Worm (Caenorhabditis elegans) whole organism, L1 larva: Measurements from ENCODE around the gene F55A11.8.
A peak's percentile ranks its signal among the peaks of the same experiment; 100 is the strongest.

Experiments used
- C04F5.9 ChIP-seq: sonication (generic microtip); optimal IDR thresholded peaks from 2 replicates; lab custom pipeline; 2016; ENCODE audit warnings: missing genetic modification characterization, missing compliant biosample characterization
- C16A3.4 ChIP-seq: fragments of 150-350 bp; optimal IDR thresholded peaks from 2 replicates; lab custom pipeline; 2014; ENCODE audit warnings: missing biosample characterization, missing genetic modification characterization
- C34B4.2 ChIP-seq: sonication (generic microtip); optimal IDR thresholded peaks from 2 replicates; lab custom pipeline; 2017; ENCODE audit warnings: mild to moderate bottlenecking, missing genetic modification characterization, missing compliant biosample characterization
- F16B12.6 ChIP-seq: fragments of 150-350 bp; optimal IDR thresholded peaks from 2 replicates; lab custom pipeline; 2014; ENCODE audit warnings: missing biosample characterization, missing genetic modification characterization
- Y116A8C.19 ChIP-seq: sonication (generic microtip); optimal IDR thresholded peaks from 2 replicates; lab custom pipeline; 2016; ENCODE audit warnings: missing compliant biosample characterization, missing genetic modification characterization, borderline replicate concordance
- alr-1 ChIP-seq: fragments of 200-800 bp; sonication (Bioruptor generic); optimal IDR thresholded peaks from 2 replicates; lab custom pipeline; 2018; ENCODE audit warnings: borderline replicate concordance, mild to moderate bottlenecking, missing genetic modification characterization, missing compliant biosample characterization
- blmp-1 ChIP-seq: fragments of 150-350 bp; optimal IDR thresholded peaks from 2 replicates; lab custom pipeline; 2014; ENCODE audit warnings: missing biosample characterization, missing genetic modification characterization
- ceh-63 ChIP-seq: fragments of 200-800 bp; sonication (Bioruptor generic); optimal IDR thresholded peaks from 2 replicates; lab custom pipeline; 2018; ENCODE audit warnings: mild to moderate bottlenecking, missing genetic modification characterization, missing compliant biosample characterization
- ceh-8 ChIP-seq: fragments of 200-800 bp; sonication (Bioruptor generic); optimal IDR thresholded peaks from 2 replicates; lab custom pipeline; 2018; ENCODE audit warnings: mild to moderate bottlenecking, missing genetic modification characterization, moderate library complexity, missing compliant biosample characterization
- ces-1 ChIP-seq: fragments of 150-350 bp; optimal IDR thresholded peaks from 2 replicates; lab custom pipeline; 2014; ENCODE audit warnings: missing biosample characterization, missing genetic modification reagents, missing genetic modification characterization
- dpl-1 ChIP-seq, 3 experiments: fragments of 150-350 bp in 2 of 3; sonication (generic microtip) in 1 of 3; optimal IDR thresholded peaks; 2 replicates each; lab custom pipeline; 2014 to 2017; ENCODE audit warnings: missing biosample characterization in 3 of 3, missing genetic modification characterization in 3 of 3, missing genetic modification reagents in 3 of 3
- dsc-1 ChIP-seq: sonication (generic microtip); optimal IDR thresholded peaks from 2 replicates; lab custom pipeline; 2016; ENCODE audit warnings: mild to moderate bottlenecking, missing genetic modification characterization, missing compliant biosample characterization
- efl-3 ChIP-seq: fragments of 200-800 bp; sonication (Bioruptor generic); optimal IDR thresholded peaks from 2 replicates; lab custom pipeline; 2018; ENCODE audit warnings: mild to moderate bottlenecking, missing genetic modification characterization, missing compliant biosample characterization
- egl-27 ChIP-seq, 2 experiments: fragments of 150-350 bp in 1 of 2; sonication (generic microtip); optimal IDR thresholded peaks; 3 replicates each; lab custom pipeline; 2017 to 2018; ENCODE audit warnings: missing biosample characterization in 2 of 2, missing genetic modification characterization in 2 of 2, missing genetic modification reagents in 2 of 2
- elt-2 ChIP-seq: sonication (generic microtip); optimal IDR thresholded peaks from 2 replicates; lab custom pipeline; 2016; ENCODE audit warnings: missing genetic modification characterization, mild to moderate bottlenecking, inconsistent platforms, missing compliant biosample characterization, missing genetic modification reagents
- elt-3 ChIP-seq, 6 experiments: fragments of 150-350 bp in 1 of 6; sonication (generic microtip); optimal IDR thresholded peaks; 2 replicates each; lab custom pipeline; 2017 to 2018; ENCODE audit warnings: missing biosample characterization in 6 of 6, missing genetic modification characterization in 6 of 6, inconsistent platforms in 1 of 6
- ets-5 ChIP-seq: fragments of 200-800 bp; sonication (Bioruptor generic); IDR thresholded peaks from 2 replicates; pipeline ENCODE4 v1.3.6; 2022; ENCODE audit warnings: missing genetic modification characterization, missing compliant biosample characterization
- grh-1 ChIP-seq: fragments of 200-800 bp; sonication (Bioruptor generic); IDR thresholded peaks from 2 replicates; pipeline ENCODE4 v1.3.6; 2022; ENCODE audit warnings: missing genetic modification reagents, missing genetic modification characterization, missing compliant biosample characterization
- hlh-4 ChIP-seq: sonication (generic microtip); optimal IDR thresholded peaks from 2 replicates; lab custom pipeline; 2016; ENCODE audit warnings: mild to moderate bottlenecking, missing genetic modification characterization, missing compliant biosample characterization
- hpl-2 ChIP-seq: fragments of 150-350 bp; optimal IDR thresholded peaks from 2 replicates; lab custom pipeline; 2014; ENCODE audit warnings: missing biosample characterization, missing genetic modification reagents, missing genetic modification characterization
- isw-1 ChIP-seq: fragments of 200-800 bp; sonication (Bioruptor generic); IDR thresholded peaks from 2 replicates; pipeline ENCODE4 v1.3.6; 2022; ENCODE audit warnings: missing genetic modification characterization, missing compliant biosample characterization
- lin-15B ChIP-seq: fragments of 150-350 bp; sonication (generic microtip); optimal IDR thresholded peaks from 3 replicates; lab custom pipeline; 2014; ENCODE audit warnings: missing biosample characterization, missing genetic modification characterization
- lin-35 ChIP-seq, 2 experiments: fragments of 150-350 bp; optimal IDR thresholded peaks; 2 replicates each; lab custom pipeline; 2014; ENCODE audit warnings: missing biosample characterization in 2 of 2, missing genetic modification characterization in 2 of 2, missing genetic modification reagents in 2 of 2
- lin-39 ChIP-seq: fragments of 150-350 bp; optimal IDR thresholded peaks from 2 replicates; lab custom pipeline; 2014; ENCODE audit warnings: missing biosample characterization, missing genetic modification reagents, missing genetic modification characterization
- lir-3 ChIP-seq: sonication (generic microtip); optimal IDR thresholded peaks from 2 replicates; lab custom pipeline; 2016; ENCODE audit warnings: mild to moderate bottlenecking, missing genetic modification characterization, moderate library complexity, missing compliant biosample characterization; ENCODE audit not compliant: poor library complexity
- lsy-2 ChIP-seq, 2 experiments: fragments of 150-350 bp; optimal IDR thresholded peaks; 2 replicates each; lab custom pipeline; 2014; ENCODE audit warnings: missing biosample characterization in 2 of 2, missing genetic modification characterization in 2 of 2
- mdl-1 ChIP-seq, 2 experiments: fragments of 150-350 bp; optimal IDR thresholded peaks; 2 replicates each; lab custom pipeline; 2014 to 2017; ENCODE audit warnings: missing biosample characterization in 2 of 2, missing genetic modification characterization in 2 of 2, inconsistent platforms in 1 of 2
- mef-2 ChIP-seq: fragments of 150-350 bp; optimal IDR thresholded peaks from 2 replicates; lab custom pipeline; 2014; ENCODE audit warnings: missing biosample characterization, missing genetic modification characterization
- mep-1 ChIP-seq: fragments of 150-350 bp; optimal IDR thresholded peaks from 2 replicates; lab custom pipeline; 2014; ENCODE audit warnings: missing biosample characterization, missing genetic modification characterization
- nhr-11 ChIP-seq: fragments of 150-350 bp; optimal IDR thresholded peaks from 2 replicates; lab custom pipeline; 2014; ENCODE audit warnings: missing biosample characterization, missing genetic modification characterization
- nhr-12 ChIP-seq: sonication (generic microtip); optimal IDR thresholded peaks from 2 replicates; lab custom pipeline; 2017; ENCODE audit warnings: missing biosample characterization, missing genetic modification characterization
- nhr-19 ChIP-seq: fragments of 200-800 bp; sonication (Bioruptor generic); conservative IDR thresholded peaks from 2 replicates; pipeline ENCODE4 v1.3.6; 2022; ENCODE audit warnings: missing genetic modification characterization, missing compliant biosample characterization
- nhr-20 ChIP-seq: sonication (generic microtip); optimal IDR thresholded peaks from 2 replicates; lab custom pipeline; 2016; ENCODE audit warnings: mild to moderate bottlenecking, missing genetic modification characterization, missing compliant biosample characterization
- nhr-47 ChIP-seq: sonication (generic microtip); optimal IDR thresholded peaks from 2 replicates; lab custom pipeline; 2016; ENCODE audit warnings: mild to moderate bottlenecking, missing genetic modification characterization, moderate library complexity, missing compliant biosample characterization
- nhr-71 ChIP-seq: sonication (generic microtip); optimal IDR thresholded peaks from 2 replicates; lab custom pipeline; 2016; ENCODE audit warnings: mild to moderate bottlenecking, missing genetic modification characterization, moderate library complexity, missing compliant biosample characterization
- nhr-85 ChIP-seq: sonication (generic microtip); peaks from one replicate; lab custom pipeline; 2016; ENCODE audit warnings: missing genetic modification characterization, inconsistent platforms, missing compliant biosample characterization
- pax-3 ChIP-seq: fragments of 200-800 bp; sonication (Bioruptor generic); optimal IDR thresholded peaks from 2 replicates; lab custom pipeline; 2018; ENCODE audit warnings: mild to moderate bottlenecking, missing genetic modification characterization, moderate library complexity, missing compliant biosample characterization
- rnt-1 ChIP-seq: sonication (generic microtip); optimal IDR thresholded peaks from 2 replicates; lab custom pipeline; 2016; ENCODE audit warnings: mild to moderate bottlenecking, missing genetic modification characterization, moderate library complexity, missing compliant biosample characterization
- snu-23 ChIP-seq: sonication (generic microtip); optimal IDR thresholded peaks from 2 replicates; lab custom pipeline; 2016; ENCODE audit warnings: missing genetic modification characterization, missing compliant biosample characterization
- sox-4 ChIP-seq: sonication (generic microtip); optimal IDR thresholded peaks from 2 replicates; lab custom pipeline; 2016; ENCODE audit warnings: missing genetic modification characterization, missing compliant biosample characterization
- swsn-7 ChIP-seq: sonication (generic microtip); optimal IDR thresholded peaks from 2 replicates; lab custom pipeline; 2016; ENCODE audit warnings: missing genetic modification characterization, missing compliant biosample characterization
- tbx-2 ChIP-seq: sonication (generic microtip); optimal IDR thresholded peaks from 2 replicates; lab custom pipeline; 2016; ENCODE audit warnings: missing genetic modification characterization, missing compliant biosample characterization
- unc-130 ChIP-seq: fragments of 150-350 bp; optimal IDR thresholded peaks from 2 replicates; lab custom pipeline; 2017; ENCODE audit warnings: missing biosample characterization, missing genetic modification characterization, inconsistent platforms
- unc-62 ChIP-seq: fragments of 150-350 bp; optimal IDR thresholded peaks from 2 replicates; lab custom pipeline; 2014; ENCODE audit warnings: missing biosample characterization, missing genetic modification reagents, missing genetic modification characterization
- unc-86 ChIP-seq: sonication (generic microtip); optimal IDR thresholded peaks from 2 replicates; lab custom pipeline; 2016; ENCODE audit warnings: missing genetic modification characterization, missing compliant biosample characterization
- zip-4 ChIP-seq: fragments of 200-800 bp; sonication (Bioruptor generic); optimal IDR thresholded peaks from 2 replicates; lab custom pipeline; 2018; ENCODE audit warnings: mild to moderate bottlenecking, missing genetic modification characterization, moderate library complexity, missing compliant biosample characterization
- ztf-11 ChIP-seq, 2 experiments: sonication (generic microtip); optimal IDR thresholded peaks; 2 replicates each; lab custom pipeline; 2016 to 2017; ENCODE audit warnings: missing genetic modification characterization in 2 of 2, missing biosample characterization in 1 of 2, missing compliant biosample characterization in 1 of 2
- ztf-4 ChIP-seq: fragments of 150-350 bp; optimal IDR thresholded peaks from 2 replicates; lab custom pipeline; 2014; ENCODE audit warnings: missing biosample characterization, missing genetic modification characterization

The F55A11.8 gene

DNA sequence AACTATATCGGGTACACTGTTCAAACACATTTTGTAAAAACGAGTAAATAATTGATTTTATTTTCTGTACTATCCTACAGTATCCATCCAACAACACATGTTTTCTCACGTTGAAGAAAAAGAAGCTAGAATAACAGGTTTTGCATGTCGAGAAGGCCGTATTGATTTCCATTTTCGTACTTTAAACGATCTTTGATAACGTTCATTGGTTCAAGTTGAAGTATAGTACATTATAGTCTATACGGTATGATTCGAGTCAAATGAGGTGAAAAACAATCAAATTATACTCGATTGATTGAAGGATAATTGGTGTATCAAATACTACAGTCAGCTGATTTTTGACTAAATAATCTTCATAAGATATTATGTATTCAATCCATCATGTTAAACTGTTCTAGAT is 12.5 kb downstream of the F55A11.8 start:
- TF ChIP-seq zip-4 (no peak), egl-27 (tag; optimal IDR thresholded peaks at IDR 0.05; lab: Kevin White, UChicago) (no peak), nhr-85 (tag; lab: Kevin White, UChicago) (peak; percentile 76), nhr-71 (tag; lab: Kevin White, UChicago) (peak; percentile 34), elt-3 (tag; optimal IDR thresholded peaks at IDR 0.05; lab: Kevin White, UChicago) (peak in 2 of 6 experiments; percentile 9 to 36), efl-3 (GFP tag; lab: Kevin White, UChicago) (no peak), grh-1 (GFP tag; lab: Robert Waterston, UW) (peak; percentile 24; the same call in 1 of the 2 replicates), lir-3 (tag; lab: Kevin White, UChicago) (no peak), nhr-19 (peak; percentile 26), tbx-2 (peak; percentile 21), lsy-2 (tag; optimal IDR thresholded peaks at IDR 0.05; lab: Kevin White, UChicago) (peak in 1 of 2 experiments; percentile 11), lin-15B (tag; lab: Kevin White, UChicago) (no peak), nhr-20 (tag; lab: Kevin White, UChicago) (peak; percentile 78), lin-35 (GFP tag; optimal IDR thresholded peaks at IDR 0.05; lab: Kevin White, UChicago) (no peak)

DNA sequence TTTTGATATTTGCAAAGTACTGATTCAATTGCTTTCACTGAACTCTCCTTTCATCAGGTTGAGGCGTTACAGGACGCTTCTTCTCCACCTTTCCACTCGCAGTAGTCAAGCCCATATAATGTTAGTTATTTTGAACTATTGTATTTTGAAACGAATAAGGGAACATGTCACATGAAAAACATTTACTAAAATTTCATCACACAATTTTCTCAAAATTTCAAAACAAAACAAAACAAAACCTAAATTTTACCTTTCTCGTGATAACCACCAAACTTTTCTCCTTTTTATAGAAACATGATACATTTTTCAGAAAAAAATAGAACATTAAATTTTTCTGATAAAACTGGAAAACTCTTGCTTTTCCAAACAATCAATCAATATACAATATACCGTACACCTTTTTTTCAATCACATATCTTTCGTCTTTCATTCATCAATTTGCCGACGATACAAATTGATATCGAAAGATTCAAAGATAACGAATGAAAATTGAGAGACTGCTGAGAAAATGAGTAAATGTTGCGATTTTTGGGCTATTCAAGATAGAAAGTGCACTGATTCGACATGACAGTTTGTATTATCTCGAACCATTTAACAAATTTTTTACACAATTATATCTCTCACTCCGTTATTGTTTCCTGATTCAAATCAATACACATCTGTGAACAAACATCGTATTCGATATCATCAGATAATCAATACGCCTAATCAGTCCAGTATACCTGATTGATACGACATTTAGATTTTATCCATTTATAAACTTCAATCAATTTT is 13.3 kb downstream of the F55A11.8 start:
- TF ChIP-seq ceh-8 (GFP tag; lab: Kevin White, UChicago) (no peak), hlh-4 (no peak), dsc-1 (tag; lab: Kevin White, UChicago) (no peak), alr-1 (tag; lab: Kevin White, UChicago) (no peak), C04F5.9 (tag; lab: Kevin White, UChicago) (no peak), lin-15B (tag; lab: Kevin White, UChicago) (no peak), nhr-20 (tag; lab: Kevin White, UChicago) (peak; percentile 82), hpl-2 (no peak), nhr-71 (tag; lab: Kevin White, UChicago) (peak; percentile 74), swsn-7 (no peak), ztf-11 (tag; optimal IDR thresholded peaks at IDR 0.05; lab: Kevin White, UChicago) (no peak), unc-86 (tag; lab: Kevin White, UChicago) (no peak), mef-2 (tag; lab: Kevin White, UChicago) (no peak), lsy-2 (tag; optimal IDR thresholded peaks at IDR 0.05; lab: Kevin White, UChicago) (peak; percentile 9 to 74), F16B12.6 (tag; lab: Kevin White, UChicago) (no peak), snu-23 (GFP tag; lab: Kevin White, UChicago) (peak; percentile 53), zip-4 (no peak), nhr-47 (peak; percentile 28), ztf-4 (tag; lab: Kevin White, UChicago) (no peak), blmp-1 (tag; lab: Kevin White, UChicago) (peak; percentile 50), unc-62 (GFP tag; lab: Kevin White, UChicago) (no peak), dpl-1 (GFP tag; optimal IDR thresholded peaks at IDR 0.05; lab: Kevin White, UChicago) (no peak), mep-1 (tag; lab: Kevin White, UChicago) (no peak), C34B4.2 (tag; lab: Kevin White, UChicago) (no peak), tbx-2 (peak; percentile 77), rnt-1 (no peak), ces-1 (GFP tag; lab: Kevin White, UChicago) (no peak), elt-2 (tag; lab: Kevin White, UChicago) (no peak), nhr-19 (peak; percentile 66), C16A3.4 (tag; lab: Kevin White, UChicago) (no peak), ceh-63 (GFP tag; lab: Kevin White, UChicago) (no peak), isw-1 (GFP tag; lab: Robert Waterston, UW) (no peak), ets-5 (no peak), Y116A8C.19 (tag; lab: Kevin White, UChicago) (no peak), lin-39 (tag; lab: Kevin White, UChicago) (no peak), nhr-12 (no peak), nhr-11 (tag; lab: Kevin White, UChicago) (no peak), sox-4 (no peak), pax-3 (tag; lab: Kevin White, UChicago) (no peak), mdl-1 (tag; optimal IDR thresholded peaks at IDR 0.05; lab: Kevin White, UChicago) (no peak), unc-130 (tag; lab: Kevin White, UChicago) (peak; percentile 8)
